Worm (Caenorhabditis elegans): ENCODE results near the gene pes-23.

DNA sequence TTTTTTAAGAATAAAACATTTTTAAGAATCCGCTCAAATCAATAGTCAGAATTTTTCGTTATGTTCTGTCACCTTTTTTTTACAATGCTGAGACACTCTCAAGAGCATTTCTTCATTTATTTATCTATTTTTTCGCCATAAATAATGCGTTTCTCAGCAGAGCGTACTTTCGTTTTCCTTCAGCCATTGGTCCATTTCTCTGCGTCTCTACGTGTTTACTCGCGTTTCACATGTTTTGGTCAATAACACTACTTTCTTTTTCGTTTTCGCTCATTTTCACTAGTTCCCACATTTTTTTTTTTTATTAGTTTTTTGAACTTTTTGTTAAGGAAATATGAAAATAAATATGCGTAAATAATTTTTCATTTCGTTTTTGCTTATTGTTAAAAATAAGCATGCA lies 33.3 kb downstream of the pes-23 start:
- no peak for TF ChIP-seq klf-2 (GFP tag; conservative IDR thresholded peaks at IDR 0.05)
- no peak for TF ChIP-seq tab-1 (GFP tag; IDR thresholded peaks at IDR 0.05)
- no peak for TF ChIP-seq ztf-29 (GFP tag; IDR thresholded peaks at IDR 0.05)

All from whole organism, midembryonic.